Fruit fly (Drosophila melanogaster): ENCODE results near the gene PIG-P.

The PIG-P gene

dm6 chr3R:26021195-26021914 is 36.7 kb downstream of the PIG-P start:
- TF ChIP-seq Hr83 (GFP tag; optimal IDR thresholded peaks at IDR 0.05; ENCODE audit: poor library complexity, severe bottlenecking) (no peak), foxo (GFP tag; optimal IDR thresholded peaks at IDR 0.05) (peak in 1 of 2 experiments; percentile 91), dsf (GFP tag; optimal IDR thresholded peaks at IDR 0.05; ENCODE audit: borderline replicate concordance) (no peak), CrebA (GFP tag; optimal IDR thresholded peaks at IDR 0.05; ENCODE audit: borderline replicate concordance) (no peak), usp (GFP tag; optimal IDR thresholded peaks at IDR 0.05) (no peak), dmrt93B (GFP tag; optimal IDR thresholded peaks at IDR 0.05) (peak; percentile 93), brk (GFP tag; optimal IDR thresholded peaks at IDR 0.05) (peak; percentile 53), Hnf4 (GFP tag; optimal IDR thresholded peaks at IDR 0.05) (peak; percentile 54), br (GFP tag; optimal IDR thresholded peaks at IDR 0.05) (peak; percentile 71), Rel (GFP tag; optimal IDR thresholded peaks at IDR 0.05) (no peak), Rel (tag; optimal IDR thresholded peaks at IDR 0.05) (peak; percentile 19), fru (GFP tag; optimal IDR thresholded peaks at IDR 0.05) (peak; percentile 89), lola (GFP tag; optimal IDR thresholded peaks at IDR 0.05) (no peak), Vsx2 (GFP tag; optimal IDR thresholded peaks at IDR 0.05; ENCODE audit: partially characterized antibody) (peak; percentile 74), psq (GFP tag; optimal IDR thresholded peaks at IDR 0.05) (peak; percentile 88), CG9705 (GFP tag; optimal IDR thresholded peaks at IDR 0.05) (peak; percentile 86), sage (GFP tag; optimal IDR thresholded peaks at IDR 0.05) (no peak), sv (GFP tag; optimal IDR thresholded peaks at IDR 0.05) (peak; percentile 78), Mio (GFP tag; optimal IDR thresholded peaks at IDR 0.05) (no peak), Myc (optimal IDR thresholded peaks at IDR 0.05) (no peak), tai (GFP tag; optimal IDR thresholded peaks at IDR 0.05) (no peak), ey (GFP tag; optimal IDR thresholded peaks at IDR 0.05) (peak; percentile 88), rgr (GFP tag; optimal IDR thresholded peaks at IDR 0.05) (peak; percentile 87), Abd-B (GFP tag; optimal IDR thresholded peaks at IDR 0.05) (no peak), dl (GFP tag; optimal IDR thresholded peaks at IDR 0.05; ENCODE audit: insufficient read depth in 1 of 2, partially characterized antibody in 2 of 2) (peak in 1 of 2 experiments; percentile 65), woc (GFP tag; optimal IDR thresholded peaks at IDR 0.05) (peak; percentile 94), HLH106 (tag; optimal IDR thresholded peaks at IDR 0.05) (peak; percentile 95), N (GFP tag; optimal IDR thresholded peaks at IDR 0.05) (no peak), Dif (GFP tag; optimal IDR thresholded peaks at IDR 0.05; ENCODE audit: partially characterized antibody) (peak; percentile 75), Sp1 (GFP tag; optimal IDR thresholded peaks at IDR 0.05) (peak; percentile 94), GATAd (GFP tag; optimal IDR thresholded peaks at IDR 0.05) (no peak), Hr78 (GFP tag; optimal IDR thresholded peaks at IDR 0.05) (no peak), jim (GFP tag; optimal IDR thresholded peaks at IDR 0.05) (no peak), CG32264 (GFP tag; optimal IDR thresholded peaks at IDR 0.05) (no peak), h (GFP tag; optimal IDR thresholded peaks at IDR 0.05) (peak; percentile 85), OdsH (GFP tag; optimal IDR thresholded peaks at IDR 0.05) (peak; percentile 89), Jra (GFP tag; optimal IDR thresholded peaks at IDR 0.05) (no peak), Dfd (GFP tag; optimal IDR thresholded peaks at IDR 0.05) (no peak), pan (optimal IDR thresholded peaks at IDR 0.05) (no peak)

- no peak for TF ChIP-seq jim (GFP tag; optimal IDR thresholded peaks at IDR 0.05)
- TF ChIP-seq Sp1 (GFP tag; optimal IDR thresholded peaks at IDR 0.05): peak; percentile 42
- peak in 1 of 2 experiments; percentile 66 for TF ChIP-seq foxo (GFP tag; optimal IDR thresholded peaks at IDR 0.05)
- peak; percentile 55 for TF ChIP-seq ey (GFP tag; optimal IDR thresholded peaks at IDR 0.05)
- TF ChIP-seq OdsH (GFP tag; optimal IDR thresholded peaks at IDR 0.05): peak; percentile 67
- TF ChIP-seq rgr (GFP tag; optimal IDR thresholded peaks at IDR 0.05): peak; percentile 71
- peak; percentile 51 for TF ChIP-seq h (GFP tag; optimal IDR thresholded peaks at IDR 0.05)
- peak; percentile 31 for TF ChIP-seq HLH106 (tag; optimal IDR thresholded peaks at IDR 0.05)
- TF ChIP-seq lola (GFP tag; optimal IDR thresholded peaks at IDR 0.05): no peak
- TF ChIP-seq usp (GFP tag; optimal IDR thresholded peaks at IDR 0.05): no peak
- peak; percentile 48 for TF ChIP-seq fru (GFP tag; optimal IDR thresholded peaks at IDR 0.05)
- peak; percentile 48 for TF ChIP-seq psq (GFP tag; optimal IDR thresholded peaks at IDR 0.05)
- peak; percentile 75 for TF ChIP-seq Dif (GFP tag; optimal IDR thresholded peaks at IDR 0.05; ENCODE audit: partially characterized antibody)
- TF ChIP-seq GATAd (GFP tag; optimal IDR thresholded peaks at IDR 0.05): no peak
- TF ChIP-seq Hnf4 (GFP tag; optimal IDR thresholded peaks at IDR 0.05): peak; percentile 6
- TF ChIP-seq dl (GFP tag; optimal IDR thresholded peaks at IDR 0.05; ENCODE audit: insufficient read depth in 1 of 2, partially characterized antibody in 2 of 2): peak; percentile 9 to 76
- TF ChIP-seq Rel (GFP tag; optimal IDR thresholded peaks at IDR 0.05): peak; percentile 2
- TF ChIP-seq Rel (tag; optimal IDR thresholded peaks at IDR 0.05): no peak
- peak; percentile 0 for TF ChIP-seq sage (GFP tag; optimal IDR thresholded peaks at IDR 0.05)
- peak; percentile 54 for TF ChIP-seq sv (GFP tag; optimal IDR thresholded peaks at IDR 0.05)
- TF ChIP-seq Hr78 (GFP tag; optimal IDR thresholded peaks at IDR 0.05): no peak
- TF ChIP-seq Jra (GFP tag; optimal IDR thresholded peaks at IDR 0.05): peak; percentile 32
- TF ChIP-seq Hr83 (GFP tag; optimal IDR thresholded peaks at IDR 0.05; ENCODE audit: poor library complexity, severe bottlenecking): peak; percentile 62
These were observed 37.5 kb downstream of the PIG-P start for dm6 chr3R:26020244-26021171.

Data from whole organism, wandering third instar larva.